Worm (Caenorhabditis elegans): ENCODE measurements around the gene T19C9.8.

T19C9.8 gene

ce11 chrV:17217690-17218089 lies 21.2 kb upstream of the T19C9.8 start, which contains the start of gene srbc-62:
TSS of gene srbc-62 (plus strand) at chrV:17217990.
- TF ChIP-seq saeg-2 (GFP tag; IDR thresholded peaks at IDR 0.05) (no peak), cey-2 (tag; optimal IDR thresholded peaks at IDR 0.05; ENCODE audit: borderline replicate concordance, insufficient read depth) (no peak), nhr-10 (tag; optimal IDR thresholded peaks at IDR 0.05) (no peak), ctbp-1 (GFP tag; IDR thresholded peaks at IDR 0.05) (no peak), ztf-11 (tag; optimal IDR thresholded peaks at IDR 0.05) (no peak), nhr-237 (tag; optimal IDR thresholded peaks at IDR 0.05) (no peak), aly-2 (tag; optimal IDR thresholded peaks at IDR 0.05) (no peak), ces-1 (GFP tag; optimal IDR thresholded peaks at IDR 0.05) (no peak)

ce11 chrV:17220345-17220744 lies 18.6 kb upstream of the T19C9.8 start, which contains the start of gene srh-109:
TSS of gene srh-109 (minus strand) at chrV:17220445.
- no peak for TF ChIP-seq tra-1 (GFP tag; IDR thresholded peaks at IDR 0.05)
- TF ChIP-seq vab-7 (GFP tag; IDR thresholded peaks at IDR 0.05): no peak
- TF ChIP-seq lir-3 (tag; optimal IDR thresholded peaks at IDR 0.05): no peak
- TF ChIP-seq dmd-6 (GFP tag; IDR thresholded peaks at IDR 0.05): no peak
- no peak for TF ChIP-seq tag-97 (GFP tag; IDR thresholded peaks at IDR 0.05)
- no peak for TF ChIP-seq dpl-1 (GFP tag; optimal IDR thresholded peaks at IDR 0.05)
- no peak for TF ChIP-seq nhr-28 (tag; optimal IDR thresholded peaks at IDR 0.05)
- no peak for TF ChIP-seq dmd-9 (GFP tag; IDR thresholded peaks at IDR 0.05)
- no peak for TF ChIP-seq ZK337.2 (GFP tag; IDR thresholded peaks at IDR 0.05)
- TF ChIP-seq saeg-2 (GFP tag; IDR thresholded peaks at IDR 0.05): no peak
- TF ChIP-seq nhr-237 (tag; optimal IDR thresholded peaks at IDR 0.05): no peak
- no peak for TF ChIP-seq hlh-11 (tag; optimal IDR thresholded peaks at IDR 0.05)
- no peak for TF ChIP-seq dmd-8 (GFP tag; IDR thresholded peaks at IDR 0.05)
- no peak for TF ChIP-seq egl-27 (tag; optimal IDR thresholded peaks at IDR 0.05)
- no peak for TF ChIP-seq unc-62 (GFP tag; optimal IDR thresholded peaks at IDR 0.05 in 1 of 2)
- TF ChIP-seq unc-62 (tag; optimal IDR thresholded peaks at IDR 0.05): no peak
- no peak for TF ChIP-seq rbr-2 (tag; optimal IDR thresholded peaks at IDR 0.05)

ce11 chrV:17223305-17223704 lies 15.6 kb upstream of the T19C9.8 start, which contains the start of gene srh-252:
TSS of gene srh-252 (minus strand) at chrV:17223405.
- TF ChIP-seq daf-16 (GFP tag; optimal IDR thresholded peaks at IDR 0.05) (no peak), daf-16 (tag; optimal IDR thresholded peaks at IDR 0.05) (no peak), Y48G9A.11 (GFP tag; IDR thresholded peaks at IDR 0.05) (no peak), dmd-8 (GFP tag; IDR thresholded peaks at IDR 0.05) (no peak), dpl-1 (GFP tag; optimal IDR thresholded peaks at IDR 0.05) (no peak), daf-8 (GFP tag; IDR thresholded peaks at IDR 0.05) (no peak), lin-38 (GFP tag; IDR thresholded peaks at IDR 0.05) (no peak), ZK546.5 (tag; optimal IDR thresholded peaks at IDR 0.05) (no peak), D1046.2 (GFP tag; IDR thresholded peaks at IDR 0.05) (no peak), unc-62 (GFP tag; optimal IDR thresholded peaks at IDR 0.05 in 1 of 2) (no peak), unc-62 (tag; optimal IDR thresholded peaks at IDR 0.05) (no peak), lir-3 (tag; optimal IDR thresholded peaks at IDR 0.05) (no peak)

ce11 chrV:17225389-17225788 lies 13.5 kb upstream of the T19C9.8 start, which contains the start of gene scl-25:
TSS of gene scl-25 (plus strand) at chrV:17225689.
- TF ChIP-seq unc-62 (GFP tag; optimal IDR thresholded peaks at IDR 0.05 in 1 of 2) (peak in 1 of 2 experiments; percentile 47), unc-62 (tag; optimal IDR thresholded peaks at IDR 0.05) (no peak), dmd-8 (GFP tag; IDR thresholded peaks at IDR 0.05) (no peak)

- no peak for TF ChIP-seq skn-1 (tag; optimal IDR thresholded peaks at IDR 0.05)
- no peak for TF ChIP-seq dmd-6 (GFP tag; IDR thresholded peaks at IDR 0.05)
- TF ChIP-seq ceh-20 (GFP tag; IDR thresholded peaks at IDR 0.05): no peak
- peak; percentile 16 for TF ChIP-seq aha-1 (tag)
These were observed 12.8 kb upstream of the T19C9.8 start, which contains the start of gene srh-112 for ce11 chrV:17226119-17226518. TSS of gene srh-112 (minus strand) at chrV:17226219.

All from whole organism, L4 larva.